Worm (Caenorhabditis elegans) whole organism, young adult: ENCODE data around the gene rig-6.

Experiments
- B0035.1 ChIP-seq: sonication (generic microtip); optimal IDR thresholded peaks from 2 replicates; lab custom pipeline; 2016; ENCODE audit warnings: missing genetic modification characterization, mild to moderate bottlenecking, missing compliant biosample characterization, missing genotype, missing genetic modification reagents
- B0336.3 ChIP-seq: fragments of 200-800 bp; sonication (Bioruptor generic); IDR thresholded peaks from 2 replicates; pipeline ENCODE4 v1.3.6; 2022; ENCODE audit warnings: missing genetic modification characterization, missing compliant biosample characterization
- C06A6.2 ChIP-seq: fragments of 200-800 bp; sonication (Bioruptor generic); conservative IDR thresholded peaks from 2 replicates; pipeline ENCODE4 v1.3.6; 2022; ENCODE audit warnings: missing genetic modification characterization, missing compliant biosample characterization
- F37B4.10 ChIP-seq: fragments of 200-800 bp; sonication (Bioruptor generic); IDR thresholded peaks from 2 replicates; pipeline ENCODE4 v1.3.6; 2022; ENCODE audit warnings: missing genetic modification characterization, missing compliant biosample characterization
- F55B11.4 ChIP-seq: sonication (generic microtip); optimal IDR thresholded peaks from 2 replicates; lab custom pipeline; 2016; ENCODE audit warnings: missing compliant biosample characterization, missing genetic modification characterization, borderline replicate concordance; ENCODE audit not compliant: insufficient read depth
- K11D2.4 ChIP-seq: fragments of 200-800 bp; sonication (Bioruptor generic); IDR thresholded peaks from 2 replicates; pipeline ENCODE4 v1.3.6; 2022; ENCODE audit warnings: missing genetic modification reagents, missing genetic modification characterization, missing compliant biosample characterization
- akir-1 ChIP-seq: fragments of 200-800 bp; sonication (Bioruptor generic); optimal IDR thresholded peaks from 2 replicates; lab custom pipeline; 2018; ENCODE audit warnings: mild to moderate bottlenecking, missing genetic modification characterization, moderate library complexity, missing compliant biosample characterization
- ama-1 ChIP-seq, 3 experiments: fragments of 150-350 bp in 1 of 3; sonication (generic microtip) in 2 of 3; optimal IDR thresholded peaks; 2 replicates each; lab custom pipeline; 2014 to 2018; ENCODE audit warnings: missing biosample characterization in 2 of 3, missing genetic modification characterization in 2 of 3, missing genetic modification reagents in 2 of 3
- aptf-2 ChIP-seq: fragments of 200-800 bp; sonication (Bioruptor generic); conservative IDR thresholded peaks from 2 replicates; pipeline ENCODE4 v1.3.6; 2022; ENCODE audit warnings: missing genetic modification reagents, missing genetic modification characterization, missing compliant biosample characterization
- atf-7 ChIP-seq: sonication (generic microtip); optimal IDR thresholded peaks from 2 replicates; lab custom pipeline; 2017; ENCODE audit warnings: mild to moderate bottlenecking, missing genetic modification characterization, missing compliant biosample characterization
- athp-1 ChIP-seq: sonication (generic microtip); optimal IDR thresholded peaks from 2 replicates; lab custom pipeline; 2017; ENCODE audit warnings: mild to moderate bottlenecking, missing genetic modification characterization, missing compliant biosample characterization
- ccch-3 ChIP-seq: fragments of 200-800 bp; sonication (Bioruptor generic); optimal IDR thresholded peaks from 2 replicates; lab custom pipeline; 2018; ENCODE audit warnings: mild to moderate bottlenecking, missing genetic modification characterization, missing compliant biosample characterization
- ceh-27 ChIP-seq: fragments of 200-800 bp; sonication (Bioruptor generic); optimal IDR thresholded peaks from 2 replicates; lab custom pipeline; 2018; ENCODE audit warnings: mild to moderate bottlenecking, missing genetic modification characterization, moderate library complexity, missing compliant biosample characterization
- ceh-40 ChIP-seq: fragments of 200-800 bp; sonication (Bioruptor generic); IDR thresholded peaks from 2 replicates; pipeline ENCODE4 v1.3.6; 2022; ENCODE audit warnings: missing genetic modification characterization, missing compliant biosample characterization
- ceh-79 ChIP-seq: sonication (generic microtip); optimal IDR thresholded peaks from 2 replicates; lab custom pipeline; 2017; ENCODE audit warnings: mild to moderate bottlenecking, missing genetic modification characterization, missing compliant biosample characterization
- efl-1 ChIP-seq: fragments of 150-350 bp; optimal IDR thresholded peaks from 2 replicates; lab custom pipeline; 2014; ENCODE audit warnings: missing biosample characterization, missing genetic modification reagents, missing genetic modification characterization
- egl-18 ChIP-seq: fragments of 200-800 bp; sonication (Bioruptor generic); IDR thresholded peaks from 2 replicates; pipeline ENCODE4 v1.3.6; 2022; ENCODE audit warnings: missing genetic modification reagents, missing genetic modification characterization, missing compliant biosample characterization
- egl-44 ChIP-seq: fragments of 200-800 bp; sonication (Bioruptor generic); IDR thresholded peaks from 2 replicates; pipeline ENCODE4 v1.3.6; 2022; ENCODE audit warnings: missing genetic modification reagents, missing genetic modification characterization, missing compliant biosample characterization
- ekl-4 ChIP-seq: fragments of 200-800 bp; sonication (Bioruptor generic); IDR thresholded peaks from 2 replicates; pipeline ENCODE4 v1.3.6; 2022; ENCODE audit warnings: missing genetic modification reagents, missing genetic modification characterization, missing compliant biosample characterization
- gei-17 ChIP-seq: fragments of 200-800 bp; sonication (Bioruptor generic); optimal IDR thresholded peaks from 2 replicates; lab custom pipeline; 2018; ENCODE audit warnings: mild to moderate bottlenecking, missing genetic modification characterization, missing compliant biosample characterization
- him-1 ChIP-seq: sonication (generic microtip); optimal IDR thresholded peaks from 2 replicates; lab custom pipeline; 2016; ENCODE audit warnings: missing genotype, missing genetic modification reagents, missing genetic modification characterization, missing compliant biosample characterization
- hrde-1 ChIP-seq: sonication (generic microtip); optimal IDR thresholded peaks from 2 replicates; lab custom pipeline; 2016; ENCODE audit warnings: missing genetic modification characterization, mild to moderate bottlenecking, missing compliant biosample characterization, moderate library complexity, missing genotype, missing genetic modification reagents, borderline replicate concordance
- hsf-1 ChIP-seq: fragments of 200-800 bp; sonication (Bioruptor generic); IDR thresholded peaks from 2 replicates; pipeline ENCODE4 v1.3.6; 2022; ENCODE audit warnings: missing genetic modification reagents, missing genetic modification characterization, missing compliant biosample characterization
- let-607 ChIP-seq, 2 experiments: fragments of 200-800 bp in 1 of 2; sonication (Bioruptor generic) in 1 of 2; sonication (generic microtip) in 1 of 2; optimal IDR thresholded peaks; 2 replicates each; lab custom pipeline; 2016 to 2018; ENCODE audit warnings: mild to moderate bottlenecking in 2 of 2, missing compliant biosample characterization in 2 of 2, missing genetic modification characterization in 2 of 2, moderate library complexity in 2 of 2, missing genotype in 1 of 2
- lsl-1 ChIP-seq: fragments of 200-800 bp; sonication (Bioruptor generic); optimal IDR thresholded peaks from 2 replicates; lab custom pipeline; 2018; ENCODE audit warnings: mild to moderate bottlenecking, missing genetic modification characterization, moderate library complexity, missing compliant biosample characterization
- madf-3 ChIP-seq: fragments of 200-800 bp; sonication (Bioruptor generic); IDR thresholded peaks from 2 replicates; pipeline ENCODE4 v1.3.6; 2022; ENCODE audit warnings: missing genetic modification reagents, missing genetic modification characterization, missing compliant biosample characterization
- madf-6 ChIP-seq: fragments of 200-800 bp; sonication (Bioruptor generic); IDR thresholded peaks from 2 replicates; pipeline ENCODE4 v1.3.6; 2022; ENCODE audit warnings: missing genetic modification reagents, missing genetic modification characterization, missing compliant biosample characterization
- mes-4 ChIP-seq: sonication (generic microtip); optimal IDR thresholded peaks from 2 replicates; lab custom pipeline; 2016; ENCODE audit warnings: missing genotype, missing genetic modification characterization, missing compliant biosample characterization
- nhr-179 ChIP-seq: sonication (generic microtip); optimal IDR thresholded peaks from 2 replicates; lab custom pipeline; 2016; ENCODE audit warnings: mild to moderate bottlenecking, missing genetic modification characterization, missing compliant biosample characterization
- sdz-38 ChIP-seq: sonication (generic microtip); optimal IDR thresholded peaks from 2 replicates; lab custom pipeline; 2016; ENCODE audit warnings: missing genotype, missing genetic modification characterization, missing compliant biosample characterization
- sea-2 ChIP-seq: fragments of 200-800 bp; sonication (Bioruptor generic); IDR thresholded peaks from 2 replicates; pipeline ENCODE4 v1.3.6; 2022; ENCODE audit warnings: missing genetic modification characterization, missing compliant biosample characterization
- snpc-1.3 ChIP-seq: sonication (generic microtip); optimal IDR thresholded peaks from 2 replicates; lab custom pipeline; 2017; ENCODE audit warnings: missing genetic modification characterization, mild to moderate bottlenecking, missing compliant biosample characterization, antibody characterized with exemption, moderate library complexity, missing genotype, missing genetic modification reagents; ENCODE audit not compliant: insufficient read depth
- snpc-3.4 ChIP-seq: sonication (generic microtip); optimal IDR thresholded peaks from 2 replicates; lab custom pipeline; 2017; ENCODE audit warnings: missing genetic modification characterization, mild to moderate bottlenecking, missing compliant biosample characterization, antibody characterized with exemption, moderate library complexity, missing genotype, missing genetic modification reagents
- somi-1 ChIP-seq: fragments of 200-800 bp; sonication (Bioruptor generic); optimal IDR thresholded peaks from 2 replicates; lab custom pipeline; 2018; ENCODE audit warnings: mild to moderate bottlenecking, missing genetic modification characterization, missing compliant biosample characterization
- tbx-9 ChIP-seq: sonication (generic microtip); optimal IDR thresholded peaks from 2 replicates; lab custom pipeline; 2016; ENCODE audit warnings: borderline replicate concordance, missing genetic modification characterization, inconsistent platforms, missing compliant biosample characterization
- tlf-1 ChIP-seq: fragments of 200-800 bp; sonication (Bioruptor generic); optimal IDR thresholded peaks from 2 replicates; lab custom pipeline; 2018; ENCODE audit warnings: mild to moderate bottlenecking, missing genetic modification characterization, missing compliant biosample characterization
- xnd-1 ChIP-seq: sonication (generic microtip); optimal IDR thresholded peaks from 2 replicates; lab custom pipeline; 2016; ENCODE audit warnings: missing genotype, missing genetic modification reagents, missing genetic modification characterization, missing compliant biosample characterization
- ztf-18 ChIP-seq: sonication (generic microtip); optimal IDR thresholded peaks from 2 replicates; lab custom pipeline; 2016; ENCODE audit warnings: missing genotype, mild to moderate bottlenecking, missing genetic modification characterization, missing compliant biosample characterization
- ztf-25 ChIP-seq: fragments of 200-800 bp; sonication (Bioruptor generic); IDR thresholded peaks from 2 replicates; pipeline ENCODE4 v1.3.6; 2022; ENCODE audit warnings: missing genetic modification reagents, missing genetic modification characterization, missing compliant biosample characterization
- ztf-26 ChIP-seq: sonication (generic microtip); optimal IDR thresholded peaks from 2 replicates; lab custom pipeline; 2017; ENCODE audit warnings: missing genetic modification characterization, missing compliant biosample characterization
- ztf-3 ChIP-seq: fragments of 200-800 bp; sonication (Bioruptor generic); optimal IDR thresholded peaks from 2 replicates; lab custom pipeline; 2018; ENCODE audit warnings: mild to moderate bottlenecking, missing genetic modification characterization, missing compliant biosample characterization
- ztf-6 ChIP-seq: fragments of 200-800 bp; sonication (Bioruptor generic); IDR thresholded peaks from 2 replicates; pipeline ENCODE4 v1.3.6; 2022; ENCODE audit warnings: missing genetic modification reagents, missing genetic modification characterization, missing compliant biosample characterization

rig-6 gene

DNA sequence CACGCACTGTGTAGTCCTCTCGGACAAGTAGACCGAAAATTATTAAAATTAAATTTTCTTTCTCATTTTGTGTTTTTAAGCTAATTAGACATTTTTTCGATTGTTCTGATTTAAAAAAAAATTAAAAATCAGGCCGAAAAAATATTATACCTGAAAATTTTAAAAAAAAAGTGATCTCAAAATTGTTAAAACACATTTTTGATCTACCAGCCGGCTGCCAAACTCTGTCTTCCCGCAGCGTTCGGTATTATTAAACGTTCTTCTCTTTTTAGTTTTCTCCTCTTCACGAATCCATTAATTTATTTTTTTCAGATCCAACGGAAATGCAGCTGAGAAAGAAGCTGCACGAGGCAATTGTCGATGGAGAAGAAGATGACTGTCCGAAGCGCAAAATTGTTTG lies 58.8 kb downstream of the rig-6 start, which contains the start of gene C27D9.1:
TSS of gene C27D9.1 (plus strand) at position 281 of the 400 bp plus-strand sequence.
- no peak for TF ChIP-seq egl-44 (GFP tag; lab: Robert Waterston, UW)
- TF ChIP-seq ceh-79 (tag; lab: Kevin White, UChicago), result no peak
- TF ChIP-seq tbx-9, result no peak
- TF ChIP-seq snpc-1.3 (tag; lab: Kevin White, UChicago), result no peak
- peak; percentile 2 for TF ChIP-seq lsl-1 (GFP tag; lab: Kevin White, UChicago)
- no peak for TF ChIP-seq ama-1 (optimal IDR thresholded peaks at IDR 0.05; lab: Kevin White, UChicago)
- no peak for TF ChIP-seq ama-1 (GFP tag; optimal IDR thresholded peaks at IDR 0.05; lab: Kevin White, UChicago)
- TF ChIP-seq B0035.1 (tag; lab: Kevin White, UChicago), result no peak
- TF ChIP-seq efl-1 (GFP tag; lab: Kevin White, UChicago), result peak; percentile 54
- peak; percentile 74 for TF ChIP-seq madf-6 (GFP tag; lab: Robert Waterston, UW)
- no peak for TF ChIP-seq athp-1
- peak; percentile 33 for TF ChIP-seq xnd-1 (tag; lab: Kevin White, UChicago)

DNA sequence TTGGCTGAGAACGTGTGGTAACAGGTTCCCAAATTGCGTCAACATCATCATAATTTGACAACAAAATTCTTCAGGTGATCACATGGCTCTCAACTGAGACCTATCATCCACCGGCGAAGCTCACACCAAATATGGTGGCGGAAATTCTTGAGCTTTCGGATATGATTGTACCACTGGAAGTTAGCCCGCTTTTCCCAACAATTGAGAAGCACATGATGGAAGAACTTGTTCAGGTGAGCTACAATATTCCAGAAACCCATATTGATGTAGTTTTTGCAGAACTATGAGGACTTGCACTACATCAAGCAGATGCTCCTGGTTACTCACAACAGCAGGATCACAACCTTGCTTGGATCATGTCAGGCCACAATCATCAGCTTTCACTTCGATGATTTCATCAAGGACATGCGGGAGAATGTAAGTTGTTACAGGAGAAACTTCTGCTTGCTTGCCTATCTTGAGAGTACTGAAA lies 59.6 kb downstream of the rig-6 start, which contains the start of gene F41C3.1:
TSS of gene F41C3.1 (plus strand) at position 51 of the 472 bp plus-strand sequence.
- no peak for TF ChIP-seq ekl-4 (GFP tag; lab: Robert Waterston, UW)
- TF ChIP-seq ceh-27 (GFP tag; lab: Kevin White, UChicago), result no peak
- TF ChIP-seq akir-1, result no peak
- no peak for TF ChIP-seq ccch-3
- TF ChIP-seq, all 124 proteins: peak for 0

DNA sequence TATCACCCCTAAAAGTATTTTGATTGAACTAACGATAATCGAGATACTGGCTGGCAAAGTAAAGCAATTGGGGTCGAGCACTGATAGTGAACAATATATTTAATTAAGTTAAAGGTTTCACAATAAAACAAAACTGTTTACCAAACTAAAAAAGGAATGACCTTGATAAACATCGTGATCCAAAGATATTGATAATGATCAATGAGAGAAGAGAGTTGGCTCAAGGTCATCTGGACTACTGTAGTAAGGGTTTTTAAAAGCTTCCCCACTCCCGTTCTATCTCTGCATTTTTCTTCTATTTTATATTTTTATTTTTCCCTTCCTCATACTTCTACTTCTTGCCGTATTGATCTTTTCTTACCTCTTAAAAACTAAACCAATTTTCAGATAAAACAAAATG lies 62.3 kb downstream of the rig-6 start, which contains the start of gene F41C3.2:
TSS of gene F41C3.2 (plus strand) at position 388 of the 400 bp plus-strand sequence.
- TF ChIP-seq mes-4 (tag; lab: Kevin White, UChicago), result no peak
- no peak for TF ChIP-seq F37B4.10 (GFP tag; lab: Robert Waterston, UW)
- no peak for TF ChIP-seq ceh-79 (tag; lab: Kevin White, UChicago)
- TF ChIP-seq ztf-6 (GFP tag; lab: Robert Waterston, UW), result no peak
- no peak for TF ChIP-seq xnd-1 (tag; lab: Kevin White, UChicago)
- no peak for TF ChIP-seq snpc-1.3 (tag; lab: Kevin White, UChicago)

DNA sequence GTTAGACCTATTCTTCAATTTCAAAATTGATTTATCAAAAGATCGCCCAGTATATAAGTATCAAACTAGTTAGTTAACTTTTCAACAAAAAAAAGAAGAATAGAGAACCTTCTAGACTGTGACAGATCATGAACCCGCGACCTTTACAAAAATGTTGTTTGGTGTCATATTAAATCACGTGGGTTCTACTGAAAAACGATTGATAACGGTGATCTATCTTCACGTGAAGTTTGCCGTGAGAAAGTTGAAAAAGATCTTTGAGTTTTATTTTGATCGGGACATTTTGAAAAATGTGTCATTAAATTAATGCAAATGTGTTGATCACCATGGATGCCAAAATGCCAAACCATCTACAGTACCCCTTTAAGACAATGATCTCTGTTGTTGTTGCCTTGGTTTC lies 63.5 kb downstream of the rig-6 start:
- peak; percentile 35 for TF ChIP-seq somi-1
- TF ChIP-seq hsf-1 (GFP tag; lab: Robert Waterston, UW), result peak; percentile 77
- peak; percentile 55 for TF ChIP-seq ztf-26
- no peak for TF ChIP-seq atf-7 (tag; lab: Kevin White, UChicago)
- no peak for TF ChIP-seq C06A6.2 (GFP tag; lab: Robert Waterston, UW)
- TF ChIP-seq ztf-18, result no peak
- no peak for TF ChIP-seq sdz-38 (tag; lab: Kevin White, UChicago)
- no peak for TF ChIP-seq tbx-9
- no peak for TF ChIP-seq egl-18 (GFP tag; lab: Robert Waterston, UW)
- no peak for TF ChIP-seq K11D2.4 (GFP tag; lab: Robert Waterston, UW)
- TF ChIP-seq snpc-3.4, result no peak
- no peak for TF ChIP-seq let-607 (tag; optimal IDR thresholded peaks at IDR 0.05; lab: Kevin White, UChicago)
- no peak for TF ChIP-seq ceh-40 (GFP tag; lab: Robert Waterston, UW)
- no peak for TF ChIP-seq tlf-1
- no peak for TF ChIP-seq ztf-25
- no peak for TF ChIP-seq aptf-2 (GFP tag; lab: Robert Waterston, UW)
- no peak for TF ChIP-seq hrde-1 (tag; lab: Kevin White, UChicago)
- no peak for TF ChIP-seq nhr-179 (tag; lab: Kevin White, UChicago)
- TF ChIP-seq madf-3 (GFP tag; lab: Robert Waterston, UW), result no peak
- TF ChIP-seq ccch-3, result no peak
- TF ChIP-seq B0336.3 (GFP tag; lab: Robert Waterston, UW), result no peak
- no peak for TF ChIP-seq gei-17 (GFP tag; lab: Kevin White, UChicago)
- no peak for TF ChIP-seq F55B11.4
- no peak for TF ChIP-seq mes-4 (tag; lab: Kevin White, UChicago)
- TF ChIP-seq ztf-3, result no peak
- no peak for TF ChIP-seq him-1 (tag; lab: Kevin White, UChicago)
- no peak for TF ChIP-seq sea-2 (GFP tag; lab: Robert Waterston, UW)
